Worm (Caenorhabditis elegans) whole organism, late embryonic: ENCODE results near the gene F55A11.7.

Experiments
- F13H6.1 ChIP-seq: sonication (generic microtip); optimal IDR thresholded peaks from 2 replicates; lab custom pipeline; 2016; ENCODE audit warnings: missing genetic modification characterization, missing compliant biosample characterization
- T23F11.4 ChIP-seq: fragments of 200-800 bp; sonication (Bioruptor generic); optimal IDR thresholded peaks from 2 replicates; lab custom pipeline; 2018; ENCODE audit warnings: mild to moderate bottlenecking, missing genetic modification characterization, missing compliant biosample characterization
- Y22D7AL.16 ChIP-seq: sonication (generic microtip); optimal IDR thresholded peaks from 2 replicates; lab custom pipeline; 2016; ENCODE audit warnings: missing genetic modification characterization, missing compliant biosample characterization
- ahr-1 ChIP-seq: sonication (generic microtip); optimal IDR thresholded peaks from 2 replicates; lab custom pipeline; 2016; ENCODE audit warnings: missing genetic modification characterization, missing compliant biosample characterization
- ama-1 ChIP-seq: fragments of 150-350 bp; optimal IDR thresholded peaks from 2 replicates; lab custom pipeline; 2014
- ceh-18 ChIP-seq: sonication (generic microtip); optimal IDR thresholded peaks from 2 replicates; lab custom pipeline; 2016; ENCODE audit warnings: missing genetic modification characterization, missing compliant biosample characterization
- ceh-30 ChIP-seq: fragments of 150-350 bp; optimal IDR thresholded peaks from 2 replicates; lab custom pipeline; 2014; ENCODE audit warnings: missing biosample characterization, missing genetic modification characterization
- ceh-31 ChIP-seq: sonication (generic microtip); optimal IDR thresholded peaks from 2 replicates; lab custom pipeline; 2016; ENCODE audit warnings: missing genetic modification characterization, missing compliant biosample characterization
- ceh-48 ChIP-seq: sonication (generic microtip); optimal IDR thresholded peaks from 2 replicates; lab custom pipeline; 2016; ENCODE audit warnings: missing genetic modification characterization, inconsistent platforms, missing compliant biosample characterization
- ceh-9 ChIP-seq: sonication (generic microtip); optimal IDR thresholded peaks from 2 replicates; lab custom pipeline; 2016; ENCODE audit warnings: mild to moderate bottlenecking, missing genetic modification characterization, inconsistent platforms, missing compliant biosample characterization
- che-1 ChIP-seq: sonication (generic microtip); optimal IDR thresholded peaks from 2 replicates; lab custom pipeline; 2016; ENCODE audit warnings: mild to moderate bottlenecking, missing genetic modification characterization, missing compliant biosample characterization
- dmd-4 ChIP-seq: sonication (generic microtip); optimal IDR thresholded peaks from 2 replicates; lab custom pipeline; 2016; ENCODE audit warnings: borderline replicate concordance, missing genetic modification characterization, missing compliant biosample characterization
- dve-1 ChIP-seq: sonication (generic microtip); optimal IDR thresholded peaks from 2 replicates; lab custom pipeline; 2017; ENCODE audit warnings: antibody characterized with exemption, mild to moderate bottlenecking, missing genetic modification characterization, missing compliant biosample characterization
- ets-4 ChIP-seq: sonication (generic microtip); optimal IDR thresholded peaks from 2 replicates; lab custom pipeline; 2016; ENCODE audit warnings: missing genetic modification characterization, missing compliant biosample characterization
- eyg-1 ChIP-seq: sonication (generic microtip); optimal IDR thresholded peaks from 2 replicates; lab custom pipeline; 2016; ENCODE audit warnings: missing genotype, missing genetic modification characterization, missing compliant biosample characterization
- fkh-6 ChIP-seq: sonication (generic microtip); optimal IDR thresholded peaks from 2 replicates; lab custom pipeline; 2016; ENCODE audit warnings: missing genetic modification characterization, missing compliant biosample characterization
- gmeb-2 ChIP-seq: sonication (generic microtip); optimal IDR thresholded peaks from 2 replicates; lab custom pipeline; 2016; ENCODE audit warnings: missing genetic modification characterization, inconsistent platforms, missing compliant biosample characterization
- hlh-13 ChIP-seq: fragments of 200-800 bp; sonication (Bioruptor generic); optimal IDR thresholded peaks from 2 replicates; lab custom pipeline; 2018; ENCODE audit warnings: mild to moderate bottlenecking, missing genetic modification characterization, missing compliant biosample characterization
- hlh-6 ChIP-seq: sonication (generic microtip); optimal IDR thresholded peaks from 2 replicates; lab custom pipeline; 2016; ENCODE audit warnings: missing genotype, missing genetic modification characterization, missing compliant biosample characterization
- lin-11 ChIP-seq: fragments of 200-800 bp; sonication (Bioruptor generic); optimal IDR thresholded peaks from 2 replicates; lab custom pipeline; 2018; ENCODE audit warnings: mild to moderate bottlenecking, missing genetic modification characterization, missing compliant biosample characterization
- madf-2 ChIP-seq: sonication (generic microtip); optimal IDR thresholded peaks from 2 replicates; lab custom pipeline; 2017; ENCODE audit warnings: missing genetic modification characterization, missing compliant biosample characterization
- mec-3 ChIP-seq: sonication (generic microtip); optimal IDR thresholded peaks from 2 replicates; lab custom pipeline; 2016; ENCODE audit warnings: borderline replicate concordance, missing genetic modification characterization, missing compliant biosample characterization
- nfya-1 ChIP-seq: sonication (generic microtip); optimal IDR thresholded peaks from 2 replicates; lab custom pipeline; 2017; ENCODE audit warnings: missing genetic modification characterization, mild to moderate bottlenecking, missing compliant biosample characterization, antibody characterized with exemption, moderate library complexity
- nhr-11 ChIP-seq: fragments of 150-350 bp; optimal IDR thresholded peaks from 2 replicates; lab custom pipeline; 2014; ENCODE audit warnings: missing biosample characterization, missing genetic modification characterization
- npax-4 ChIP-seq: sonication (generic microtip); optimal IDR thresholded peaks from 2 replicates; lab custom pipeline; 2016; ENCODE audit warnings: missing genetic modification characterization, missing compliant biosample characterization
- odd-2 ChIP-seq: sonication (generic microtip); optimal IDR thresholded peaks from 2 replicates; lab custom pipeline; 2017; ENCODE audit warnings: antibody characterized with exemption, mild to moderate bottlenecking, missing genetic modification characterization, missing compliant biosample characterization
- pag-3 ChIP-seq: sonication (generic microtip); optimal IDR thresholded peaks from 2 replicates; lab custom pipeline; 2016; ENCODE audit warnings: missing compliant biosample characterization, missing genetic modification characterization, borderline replicate concordance
- pat-9 ChIP-seq: fragments of 200-800 bp; sonication (Bioruptor generic); optimal IDR thresholded peaks from 2 replicates; lab custom pipeline; 2018; ENCODE audit warnings: mild to moderate bottlenecking, missing genetic modification characterization, moderate library complexity, missing compliant biosample characterization
- pax-1 ChIP-seq: fragments of 150-350 bp; optimal IDR thresholded peaks from 2 replicates; lab custom pipeline; 2014; ENCODE audit warnings: missing biosample characterization, missing genetic modification characterization
- pha-2 ChIP-seq: sonication (generic microtip); optimal IDR thresholded peaks from 2 replicates; lab custom pipeline; 2017; ENCODE audit warnings: mild to moderate bottlenecking, missing genetic modification characterization, missing compliant biosample characterization
- ref-2 ChIP-seq: sonication (generic microtip); optimal IDR thresholded peaks from 2 replicates; lab custom pipeline; 2016; ENCODE audit warnings: missing genetic modification characterization, missing compliant biosample characterization
- sox-2 ChIP-seq: fragments of 200-800 bp; sonication (Bioruptor generic); IDR thresholded peaks from 2 replicates; pipeline ENCODE4 v1.3.6; 2022; ENCODE audit warnings: missing genetic modification reagents, missing genetic modification characterization, missing compliant biosample characterization
- tbx-2 ChIP-seq: sonication (generic microtip); optimal IDR thresholded peaks from 2 replicates; lab custom pipeline; 2016; ENCODE audit warnings: missing genetic modification characterization, missing compliant biosample characterization
- unc-55 ChIP-seq: sonication (generic microtip); optimal IDR thresholded peaks from 2 replicates; lab custom pipeline; 2017; ENCODE audit warnings: missing biosample characterization, missing genetic modification reagents, missing genetic modification characterization
- unc-86 ChIP-seq: sonication (generic microtip); optimal IDR thresholded peaks from 2 replicates; lab custom pipeline; 2016; ENCODE audit warnings: missing genetic modification characterization, missing compliant biosample characterization
- zip-5 ChIP-seq: sonication (generic microtip); optimal IDR thresholded peaks from 2 replicates; lab custom pipeline; 2016; ENCODE audit warnings: missing genetic modification characterization, missing compliant biosample characterization

The F55A11.7 gene

DNA sequence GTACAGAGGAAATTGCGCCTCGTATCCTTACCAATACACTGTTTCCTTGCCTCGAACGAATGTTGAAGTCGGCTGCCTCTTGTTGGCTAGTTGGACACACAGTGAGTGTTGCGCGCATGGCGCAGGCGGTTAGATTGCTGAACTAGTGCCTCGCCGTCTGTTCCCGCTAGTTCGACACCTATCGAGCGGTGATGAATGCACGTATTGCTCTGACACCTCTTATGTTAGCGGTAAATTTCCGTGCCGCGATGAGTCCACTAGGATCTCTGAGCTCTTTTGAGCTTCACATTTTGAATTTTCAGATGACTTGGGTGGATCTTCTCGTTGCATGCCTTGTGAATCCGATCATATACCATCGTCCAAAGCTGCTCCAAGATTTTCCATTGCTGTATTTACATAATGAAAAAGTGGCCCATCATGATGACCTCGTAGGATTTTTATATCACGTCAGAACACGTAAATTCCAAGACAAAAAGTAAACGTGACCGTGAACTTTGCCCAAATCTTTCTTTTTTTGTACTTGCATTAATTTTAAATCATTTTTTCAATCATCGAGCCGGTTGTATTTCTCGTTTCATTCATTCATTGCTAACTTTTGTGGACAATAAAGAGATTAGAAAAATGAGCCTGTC is 4.3 kb downstream of the F55A11.7 start, which contains the start of gene F55A11.11 (continued):
- peak; percentile 94 for TF ChIP-seq fkh-6 (tag; lab: Kevin White, UChicago)
- peak; percentile 87 for TF ChIP-seq F13H6.1 (tag; lab: Kevin White, UChicago)
- peak; percentile 79 for TF ChIP-seq zip-5
- TF ChIP-seq pax-1 (tag; lab: Kevin White, UChicago) = no peak
- peak; percentile 63 for TF ChIP-seq ets-4
- peak; percentile 83 for TF ChIP-seq dmd-4 (tag; lab: Kevin White, UChicago)
- TF ChIP-seq hlh-13 = peak; percentile 94
- TF ChIP-seq unc-86 (tag; lab: Kevin White, UChicago) = peak; percentile 85
- TF ChIP-seq nhr-11 (tag; lab: Kevin White, UChicago) = no peak
- no peak for TF ChIP-seq ama-1 (lab: Kevin White, UChicago)
- peak; percentile 88 for TF ChIP-seq ceh-9
- TF ChIP-seq T23F11.4 (GFP tag; lab: Kevin White, UChicago) = peak; percentile 92
- TF ChIP-seq pat-9 = peak; percentile 97
- peak; percentile 94 for TF ChIP-seq gmeb-2 (tag; lab: Kevin White, UChicago)
- peak; percentile 81 for TF ChIP-seq nfya-1 (tag; lab: Kevin White, UChicago)
- TF ChIP-seq eyg-1 (tag; lab: Kevin White, UChicago) = peak; percentile 89
- TF ChIP-seq sox-2 (GFP tag; lab: Robert Waterston, UW) = peak; percentile 89
- TF ChIP-seq pha-2 (tag; lab: Kevin White, UChicago) = peak; percentile 98

DNA sequence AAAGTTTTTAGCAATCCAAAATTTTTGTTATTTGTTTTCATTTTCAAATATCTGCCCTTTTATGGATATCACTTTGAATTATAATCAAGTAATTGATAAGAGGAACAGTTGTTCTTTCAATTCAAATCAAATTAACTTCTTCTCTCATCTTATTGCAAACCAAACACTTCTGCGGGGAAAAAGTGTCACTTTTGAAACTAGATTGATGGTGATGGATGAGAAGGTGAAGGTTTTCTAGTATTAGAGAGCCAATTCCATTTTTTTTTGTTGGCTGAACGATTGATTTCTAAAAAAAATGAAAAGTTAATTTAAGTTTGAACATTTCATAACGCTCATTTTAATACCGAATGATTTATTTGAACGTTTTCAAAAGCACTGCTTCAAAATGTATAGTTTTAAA is 7.4 kb downstream of the F55A11.7 start:
- TF ChIP-seq tbx-2 (tag; lab: Kevin White, UChicago) (no peak), ceh-9 (no peak), unc-55 (GFP tag; lab: Kevin White, UChicago) (peak; percentile 88)

DNA sequence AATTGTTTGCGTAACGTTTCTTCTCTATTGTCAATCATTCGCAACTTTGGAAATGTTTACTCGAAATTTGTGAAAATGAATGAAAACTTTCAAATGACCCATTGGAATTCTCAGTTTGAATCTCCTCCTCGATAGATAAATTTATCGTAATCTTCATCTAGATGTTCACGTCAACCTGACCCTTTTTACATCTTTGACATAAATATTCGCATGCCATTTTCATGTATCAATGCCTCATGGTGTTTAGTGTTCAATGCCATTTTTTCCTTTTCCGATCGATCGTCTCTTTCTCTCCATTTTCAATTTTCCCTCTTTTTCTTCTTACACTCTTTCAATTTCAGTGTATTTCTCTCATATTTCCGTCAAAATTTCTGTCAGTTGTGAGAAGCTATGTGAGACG is 7.9 kb downstream of the F55A11.7 start:
- TF ChIP-seq hlh-6 (tag; lab: Kevin White, UChicago) = no peak
- no peak for TF ChIP-seq ama-1 (lab: Kevin White, UChicago)
- no peak for TF ChIP-seq npax-4 (tag; lab: Kevin White, UChicago)
- no peak for TF ChIP-seq eyg-1 (tag; lab: Kevin White, UChicago)
- no peak for TF ChIP-seq dmd-4 (tag; lab: Kevin White, UChicago)
- no peak for TF ChIP-seq unc-55 (GFP tag; lab: Kevin White, UChicago)
- TF ChIP-seq fkh-6 (tag; lab: Kevin White, UChicago) = no peak
- no peak for TF ChIP-seq ref-2 (tag; lab: Kevin White, UChicago)
- TF ChIP-seq ceh-9 = no peak
- no peak for TF ChIP-seq lin-11 (tag; lab: Kevin White, UChicago)
- TF ChIP-seq ceh-48 (tag; lab: Kevin White, UChicago) = no peak
- TF ChIP-seq ceh-31 (tag; lab: Kevin White, UChicago) = no peak
- TF ChIP-seq dve-1 = no peak
- no peak for TF ChIP-seq ceh-30 (tag; lab: Kevin White, UChicago)
- no peak for TF ChIP-seq nfya-1 (tag; lab: Kevin White, UChicago)
- no peak for TF ChIP-seq odd-2
- TF ChIP-seq pag-3 (tag; lab: Kevin White, UChicago) = no peak
- TF ChIP-seq Y22D7AL.16 (tag; lab: Kevin White, UChicago) = no peak
- no peak for TF ChIP-seq ahr-1 (tag; lab: Kevin White, UChicago)
- no peak for TF ChIP-seq madf-2 (tag; lab: Kevin White, UChicago)

DNA sequence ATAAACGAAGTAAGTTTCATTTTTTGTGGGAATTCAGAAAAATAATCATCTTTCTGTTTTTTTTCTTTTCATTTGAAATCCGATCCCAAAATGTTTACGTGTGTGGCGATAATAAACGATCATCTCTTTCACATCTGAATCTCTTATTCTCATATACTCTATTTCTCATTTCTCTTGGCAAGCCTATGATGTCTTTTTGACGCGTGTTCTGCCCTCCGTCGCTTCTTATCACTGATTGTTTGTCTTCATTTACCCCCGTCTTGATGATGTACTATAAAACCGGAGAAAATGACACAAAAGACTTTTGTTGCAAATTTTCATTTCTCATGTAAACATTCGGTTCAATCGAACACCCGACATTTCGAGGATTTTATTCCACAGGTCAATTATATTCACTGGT is 9.4 kb downstream of the F55A11.7 start:
- TF ChIP-seq che-1 (tag; lab: Kevin White, UChicago) (no peak), mec-3 (no peak), ceh-18 (peak; percentile 12)
